6 fruit fly cellular contexts compared by ENCODE assay signal in genomic region chr3L:4120358-4121349, dm6.
TF ChIP-seq lines count a peak whose summit lies in the region.

No protein-coding gene starts in this region.

- no peak for TF ChIP-seq CTCF in whole organism, embryonic (GFP tag; optimal IDR thresholded peaks at IDR 0.05; lab: Kevin White, UChicago)

TF ChIP-seq in Kc167, 6 proteins besides CTCF, POLR2A, EP300 and RAD21:
- no peak for TF ChIP-seq h (optimal IDR thresholded peaks at IDR 0.05; lab: Kevin White, UChicago)
- TF ChIP-seq Myc (optimal IDR thresholded peaks at IDR 0.05; lab: Kevin White, UChicago): no peak
- TF ChIP-seq insv (optimal IDR thresholded peaks at IDR 0.05; lab: Kevin White, UChicago): no peak
- peak; percentile 16 for TF ChIP-seq ttk (optimal IDR thresholded peaks at IDR 0.05; lab: Kevin White, UChicago)
- TF ChIP-seq Sin3A (optimal IDR thresholded peaks at IDR 0.05; lab: Kevin White, UChicago): no peak
- TF ChIP-seq psq (optimal IDR thresholded peaks at IDR 0.05; lab: Kevin White, UChicago): no peak

TF ChIP-seq in whole organism, adult, 20 proteins besides CTCF, POLR2A, EP300 and RAD21:
- TF ChIP-seq tj (GFP tag; optimal IDR thresholded peaks at IDR 0.05; lab: Kevin White, UChicago) (peak; percentile 98), bab1 (GFP tag; optimal IDR thresholded peaks at IDR 0.05; lab: Kevin White, UChicago) (peak; percentile 54), cic (GFP tag; optimal IDR thresholded peaks at IDR 0.05; lab: Kevin White, UChicago) (peak; percentile 22), ovo (GFP tag; optimal IDR thresholded peaks at IDR 0.05; lab: Kevin White, UChicago) (no peak), CG12768 (GFP tag; optimal IDR thresholded peaks at IDR 0.05; lab: Kevin White, UChicago) (peak; percentile 40), Crg-1 (GFP tag; optimal IDR thresholded peaks at IDR 0.05; lab: Kevin White, UChicago) (no peak), CG7101 (tag; optimal IDR thresholded peaks at IDR 0.05; lab: Kevin White, UChicago) (no peak), kay (GFP tag; lab: Kevin White, UChicago; ENCODE audit: borderline replicate concordance) (peak; percentile 88)
TF ChIP-seq in whole organism, adult: peak in this region for 5.

TF ChIP-seq in whole organism, embryonic, 481 proteins besides CTCF, POLR2A, EP300 and RAD21:
- peak; percentile 19 for TF ChIP-seq CG13894 (tag; optimal IDR thresholded peaks at IDR 0.05; lab: Kevin White, UChicago)
- no peak for TF ChIP-seq CG12769 (tag; optimal IDR thresholded peaks at IDR 0.05; lab: Kevin White, UChicago)
- no peak for TF ChIP-seq grn (GFP tag; optimal IDR thresholded peaks at IDR 0.05; lab: Kevin White, UChicago)
- no peak for TF ChIP-seq mirr (GFP tag; optimal IDR thresholded peaks at IDR 0.05; lab: Kevin White, UChicago)
- TF ChIP-seq D19A (tag; optimal IDR thresholded peaks at IDR 0.05; lab: Kevin White, UChicago): peak; percentile 84
- TF ChIP-seq pan (optimal IDR thresholded peaks at IDR 0.05; lab: Kevin White, UChicago): no peak
- no peak for TF ChIP-seq pan (GFP tag; optimal IDR thresholded peaks at IDR 0.05 in 1 of 2, IDR thresholded peaks at IDR 0.05 in 1 of 2)
- 0 out of 3 replicates have a peak, but pooled peaks have one; percentile 10 for TF ChIP-seq CG2199 (GFP tag; IDR thresholded peaks at IDR 0.05; lab: Robert Waterston, UW)
- TF ChIP-seq CG2889 (GFP tag; IDR thresholded peaks at IDR 0.05; lab: Robert Waterston, UW): no peak
- TF ChIP-seq CG14860 (GFP tag; IDR thresholded peaks at IDR 0.05; lab: Robert Waterston, UW; ENCODE audit: partially characterized antibody): no peak
- no peak for TF ChIP-seq lbe (GFP tag; optimal IDR thresholded peaks at IDR 0.05; lab: Kevin White, UChicago)
- no peak for TF ChIP-seq Atf3 (GFP tag; optimal IDR thresholded peaks at IDR 0.05; lab: Kevin White, UChicago)
- TF ChIP-seq z (GFP tag; IDR thresholded peaks at IDR 0.05; lab: Robert Waterston, UW): peak; percentile 89
- no peak for TF ChIP-seq maf-S (GFP tag; optimal IDR thresholded peaks at IDR 0.05; lab: Kevin White, UChicago)
- peak in 1 of 2 experiments; percentile 2 for TF ChIP-seq Hr51 (GFP tag; optimal IDR thresholded peaks at IDR 0.05; lab: Kevin White, UChicago)
- no peak for TF ChIP-seq CG13424 (tag; optimal IDR thresholded peaks at IDR 0.05; lab: Kevin White, UChicago)
- TF ChIP-seq phol (tag; optimal IDR thresholded peaks at IDR 0.05; lab: Kevin White, UChicago): no peak
- TF ChIP-seq CG2116 (GFP tag; optimal IDR thresholded peaks at IDR 0.05; lab: Kevin White, UChicago): no peak
- TF ChIP-seq Mad (GFP tag; optimal IDR thresholded peaks at IDR 0.05; lab: Kevin White, UChicago): no peak

TF ChIP-seq in whole organism, prepupa, 60 proteins besides CTCF, POLR2A, EP300 and RAD21 (continues in another document):
- TF ChIP-seq Sox14 (GFP tag; optimal IDR thresholded peaks at IDR 0.05; lab: Kevin White, UChicago) (peak; percentile 27), Met (GFP tag; optimal IDR thresholded peaks at IDR 0.05; lab: Kevin White, UChicago) (peak; percentile 34), eg (GFP tag; IDR thresholded peaks at IDR 0.05; lab: Robert Waterston, UW) (no peak), Hr4 (GFP tag; optimal IDR thresholded peaks at IDR 0.05; lab: Kevin White, UChicago) (peak; percentile 29), CG1621 (tag; optimal IDR thresholded peaks at IDR 0.05; lab: Kevin White, UChicago) (no peak), Eip78C (GFP tag; lab: Kevin White, UChicago) (peak; percentile 62), fkh (GFP tag; optimal IDR thresholded peaks at IDR 0.05; lab: Kevin White, UChicago) (peak; percentile 29), Hr38 (GFP tag; optimal IDR thresholded peaks at IDR 0.05; lab: Kevin White, UChicago) (no peak), svp (GFP tag; lab: Kevin White, UChicago) (peak; percentile 17), CG31627 (GFP tag; optimal IDR thresholded peaks at IDR 0.05; lab: Kevin White, UChicago) (peak; percentile 12), lz (GFP tag; optimal IDR thresholded peaks at IDR 0.05; lab: Kevin White, UChicago) (peak; percentile 21), pdm3 (GFP tag; optimal IDR thresholded peaks at IDR 0.05; lab: Kevin White, UChicago) (peak; percentile 9), CG32006 (GFP tag; optimal IDR thresholded peaks at IDR 0.05; lab: Kevin White, UChicago) (peak; percentile 50), OdsH (GFP tag; optimal IDR thresholded peaks at IDR 0.05; lab: Kevin White, UChicago) (peak; percentile 3), cyc (GFP tag; optimal IDR thresholded peaks at IDR 0.05; lab: Kevin White, UChicago) (no peak), vri (GFP tag; optimal IDR thresholded peaks at IDR 0.05; lab: Kevin White, UChicago) (peak; percentile 89), Hr39 (GFP tag; optimal IDR thresholded peaks at IDR 0.05; lab: Kevin White, UChicago) (peak; percentile 5), CG11762 (GFP tag; optimal IDR thresholded peaks at IDR 0.05; lab: Kevin White, UChicago; ENCODE audit: insufficient read depth) (no peak), achi (GFP tag; optimal IDR thresholded peaks at IDR 0.05; lab: Kevin White, UChicago) (no peak), fd85E (GFP tag; optimal IDR thresholded peaks at IDR 0.05; lab: Kevin White, UChicago) (no peak), CG6854 (GFP tag; optimal IDR thresholded peaks at IDR 0.05; lab: Kevin White, UChicago) (no peak)

TF ChIP-seq in whole organism, pupa, 21 proteins besides CTCF, POLR2A, EP300 and RAD21:
- TF ChIP-seq CG10348 (GFP tag; IDR thresholded peaks at IDR 0.05; lab: Robert Waterston, UW) (no peak), CG4496 (GFP tag; IDR thresholded peaks at IDR 0.05; lab: Robert Waterston, UW) (0 out of 3 replicates have a peak, but pooled peaks have one; percentile 18)

TF ChIP-seq in whole organism, wandering third instar larva, 38 proteins besides CTCF, POLR2A, EP300 and RAD21:
- TF ChIP-seq pan (optimal IDR thresholded peaks at IDR 0.05; lab: Kevin White, UChicago): no peak
- TF ChIP-seq Dfd (GFP tag; optimal IDR thresholded peaks at IDR 0.05; lab: Kevin White, UChicago): no peak
- TF ChIP-seq Vsx2 (GFP tag; optimal IDR thresholded peaks at IDR 0.05; lab: Kevin White, UChicago; ENCODE audit: partially characterized antibody): no peak
- TF ChIP-seq GATAd (GFP tag; optimal IDR thresholded peaks at IDR 0.05; lab: Kevin White, UChicago): no peak
- TF ChIP-seq Jra (GFP tag; optimal IDR thresholded peaks at IDR 0.05; lab: Kevin White, UChicago): peak; percentile 57
- TF ChIP-seq Rel (GFP tag; optimal IDR thresholded peaks at IDR 0.05; lab: Kevin White, UChicago): no peak
- TF ChIP-seq Rel (tag; optimal IDR thresholded peaks at IDR 0.05; lab: Kevin White, UChicago): peak; percentile 58
- TF ChIP-seq rgr (GFP tag; optimal IDR thresholded peaks at IDR 0.05; lab: Kevin White, UChicago): no peak
- no peak for TF ChIP-seq Abd-B (GFP tag; optimal IDR thresholded peaks at IDR 0.05; lab: Kevin White, UChicago)
- TF ChIP-seq ey (GFP tag; optimal IDR thresholded peaks at IDR 0.05; lab: Kevin White, UChicago): peak; percentile 1
- TF ChIP-seq sage (GFP tag; optimal IDR thresholded peaks at IDR 0.05; lab: Kevin White, UChicago): no peak
- TF ChIP-seq woc (GFP tag; optimal IDR thresholded peaks at IDR 0.05; lab: Kevin White, UChicago): peak; percentile 65
- no peak for TF ChIP-seq brk (GFP tag; optimal IDR thresholded peaks at IDR 0.05; lab: Kevin White, UChicago)
- TF ChIP-seq OdsH (GFP tag; optimal IDR thresholded peaks at IDR 0.05; lab: Kevin White, UChicago): no peak
- TF ChIP-seq Hr83 (GFP tag; optimal IDR thresholded peaks at IDR 0.05; lab: Kevin White, UChicago; ENCODE audit: poor library complexity, severe bottlenecking): peak; percentile 85
- peak; percentile 10 for TF ChIP-seq h (GFP tag; optimal IDR thresholded peaks at IDR 0.05; lab: Kevin White, UChicago)
- TF ChIP-seq foxo (GFP tag; optimal IDR thresholded peaks at IDR 0.05; lab: Kevin White, UChicago): peak in 1 of 2 experiments; percentile 26
- TF ChIP-seq CG9705 (GFP tag; optimal IDR thresholded peaks at IDR 0.05; lab: Kevin White, UChicago): no peak
- TF ChIP-seq psq (GFP tag; optimal IDR thresholded peaks at IDR 0.05; lab: Kevin White, UChicago): peak; percentile 57
- TF ChIP-seq usp (GFP tag; optimal IDR thresholded peaks at IDR 0.05; lab: Kevin White, UChicago): no peak
- TF ChIP-seq br (GFP tag; optimal IDR thresholded peaks at IDR 0.05; lab: Kevin White, UChicago): no peak
